Fruit fly (Drosophila melanogaster) whole organism, embryonic: ENCODE measurements around the gene Act87E.

Experiments used
- CG12104 ChIP-seq: fragments of 200-800 bp; sonication (Bioruptor generic); optimal IDR thresholded peaks from 3 replicates; lab custom pipeline; 2016; ENCODE audit warnings: missing biosample characterization, missing genetic modification characterization
- CG1647 ChIP-seq: fragments of 200-800 bp; sonication (Bioruptor generic); optimal IDR thresholded peaks from 3 replicates; lab custom pipeline; 2016; ENCODE audit warnings: missing biosample characterization, missing genetic modification characterization
- CG18476 ChIP-seq: fragments of 200-800 bp; sonication (Bioruptor generic); optimal IDR thresholded peaks from 2 replicates; lab custom pipeline; 2016; ENCODE audit warnings: missing biosample characterization, mild to moderate bottlenecking, missing genetic modification characterization
- CG3163 ChIP-seq: fragments of 200-800 bp; sonication (Bioruptor generic); optimal IDR thresholded peaks from 3 replicates; lab custom pipeline; 2016; ENCODE audit warnings: missing biosample characterization, missing genetic modification characterization
- Pdp1 ChIP-seq, 2 experiments: fragments of 200-800 bp; sonication (Bioruptor generic); optimal IDR thresholded peaks; 3 replicates each; lab custom pipeline; 2016; ENCODE audit warnings: missing biosample characterization in 2 of 2, missing genetic modification characterization in 2 of 2, mild to moderate bottlenecking in 1 of 2, moderate library complexity in 1 of 2
- Rfx ChIP-seq: fragments of 200-800 bp; sonication (Bioruptor generic); IDR thresholded peaks from 2 replicates; pipeline ENCODE4 v1.3.6; 2022; ENCODE audit warnings: missing biosample characterization, missing genetic modification characterization
- psq ChIP-seq: fragments of 200-800 bp; sonication (Bioruptor generic); optimal IDR thresholded peaks from 2 replicates; lab custom pipeline; 2017; ENCODE audit warnings: missing biosample characterization, missing genetic modification characterization

- TF ChIP-seq CG18476 (GFP tag; lab: Kevin White, UChicago) (no peak), Pdp1 (GFP tag; optimal IDR thresholded peaks at IDR 0.05; lab: Kevin White, UChicago) (no peak), CG3163 (GFP tag; lab: Kevin White, UChicago) (no peak), CG12104 (no peak), Rfx (GFP tag; lab: Robert Waterston, UW) (no peak), psq (no peak), CG1647 (GFP tag; lab: Kevin White, UChicago) (no peak)
Measured at dm6 chr3R:13379675-13380074, 46.1 kb upstream of the Act87E start, which contains the start of the genes CG9813 and CG8870.
